Fruit fly (Drosophila melanogaster) whole organism, embryonic: ENCODE data around the gene papi.

Experiments
- ATbp ChIP-seq: fragments of 200-800 bp; sonication (Bioruptor generic); optimal IDR thresholded peaks from 2 replicates; lab custom pipeline; 2017; ENCODE audit warnings: missing biosample characterization, mild to moderate bottlenecking, missing genetic modification characterization, missing genetic modification reagents
- Bgb ChIP-seq: fragments of 200-800 bp; sonication (Bioruptor generic); IDR thresholded peaks from 2 replicates; pipeline ENCODE4 v1.3.6; 2022; ENCODE audit warnings: missing biosample characterization, missing genetic modification characterization; ENCODE audit not compliant: partially characterized antibody
- CG10321 ChIP-seq: fragments of 200-800 bp; sonication (Bioruptor generic); IDR thresholded peaks from 2 replicates; pipeline ENCODE4 v1.3.6; 2022; ENCODE audit warnings: missing biosample characterization, missing genetic modification characterization
- CG10565 ChIP-seq: fragments of 200-800 bp; sonication (Bioruptor generic); optimal IDR thresholded peaks from 3 replicates; lab custom pipeline; 2016; ENCODE audit warnings: missing biosample characterization, mild to moderate bottlenecking, missing genetic modification characterization
- CG11093 ChIP-seq: fragments of 200-800 bp; sonication (Bioruptor generic); IDR thresholded peaks from 3 replicates; pipeline ENCODE4 v1.3.6; 2022; ENCODE audit warnings: missing biosample characterization, missing genetic modification characterization
- CG11456 ChIP-seq: fragments of 200-800 bp; sonication (Bioruptor generic); IDR thresholded peaks from 3 replicates; pipeline ENCODE4 v1.3.6; 2022; ENCODE audit warnings: missing biosample characterization, missing genetic modification characterization
- CG11560 ChIP-seq: fragments of 200-800 bp; sonication (Bioruptor generic); IDR thresholded peaks from 3 replicates; pipeline ENCODE4 v1.3.6; 2022; ENCODE audit warnings: missing biosample characterization, missing genetic modification characterization
- CG12299 ChIP-seq: fragments of 200-800 bp; sonication (Bioruptor generic); optimal IDR thresholded peaks from 2 replicates; lab custom pipeline; 2018; ENCODE audit warnings: missing biosample characterization, mild to moderate bottlenecking, missing genetic modification characterization
- CG14050 ChIP-seq: fragments of 200-800 bp; sonication (Bioruptor generic); IDR thresholded peaks from 3 replicates; pipeline ENCODE4 v1.3.6; 2022; ENCODE audit warnings: missing biosample characterization, missing genetic modification characterization
- CG14860 ChIP-seq: fragments of 200-800 bp; sonication (Bioruptor generic); IDR thresholded peaks from 3 replicates; pipeline ENCODE4 v1.3.6; 2022; ENCODE audit warnings: missing biosample characterization, missing genetic modification characterization; ENCODE audit not compliant: partially characterized antibody
- CG15011 ChIP-seq: fragments of 200-800 bp; sonication (Bioruptor generic); optimal IDR thresholded peaks from 3 replicates; lab custom pipeline; 2018; ENCODE audit warnings: missing biosample characterization, mild to moderate bottlenecking, missing genetic modification characterization
- CG18764 ChIP-seq: fragments of 200-800 bp; sonication (Bioruptor generic); optimal IDR thresholded peaks from 3 replicates; lab custom pipeline; 2016; ENCODE audit warnings: missing biosample characterization, missing genetic modification characterization
- CG30403 ChIP-seq: fragments of 200-800 bp; sonication (Bioruptor generic); optimal IDR thresholded peaks from 3 replicates; lab custom pipeline; 2016; ENCODE audit warnings: missing biosample characterization, missing genetic modification characterization
- CG30431 ChIP-seq: fragments of 200-800 bp; sonication (Bioruptor generic); optimal IDR thresholded peaks from 2 replicates; lab custom pipeline; 2017; ENCODE audit warnings: missing biosample characterization, missing genetic modification characterization
- CG34376 ChIP-seq: fragments of 200-800 bp; sonication (Bioruptor generic); optimal IDR thresholded peaks from 2 replicates; lab custom pipeline; 2018; ENCODE audit warnings: missing biosample characterization, mild to moderate bottlenecking, missing genetic modification characterization
- CG4617 ChIP-seq: fragments of 200-800 bp; sonication (Bioruptor generic); optimal IDR thresholded peaks from 3 replicates; lab custom pipeline; 2016; ENCODE audit warnings: missing biosample characterization, missing genetic modification characterization, borderline replicate concordance
- CG4854 ChIP-seq: fragments of 200-800 bp; sonication (Bioruptor generic); optimal IDR thresholded peaks from 2 replicates; lab custom pipeline; 2016; ENCODE audit warnings: missing biosample characterization, missing genetic modification characterization, inconsistent platforms
- CG7271 ChIP-seq: fragments of 200-800 bp; sonication (Bioruptor generic); optimal IDR thresholded peaks from 2 replicates; lab custom pipeline; 2018; ENCODE audit warnings: missing biosample characterization, mild to moderate bottlenecking, missing genetic modification characterization, moderate library complexity
- CG7839 ChIP-seq: fragments of 200-800 bp; sonication (Bioruptor generic); optimal IDR thresholded peaks from 3 replicates; lab custom pipeline; 2018; ENCODE audit warnings: missing biosample characterization, mild to moderate bottlenecking, missing genetic modification characterization, moderate library complexity
- CG7963 ChIP-seq: fragments of 200-800 bp; sonication (Bioruptor generic); IDR thresholded peaks from 3 replicates; pipeline ENCODE4 v1.3.6; 2022; ENCODE audit warnings: missing biosample characterization, missing genetic modification characterization; ENCODE audit not compliant: partially characterized antibody
- CG8388 ChIP-seq: fragments of 200-800 bp; sonication (Bioruptor generic); optimal IDR thresholded peaks from 2 replicates; lab custom pipeline; 2019; ENCODE audit warnings: missing biosample characterization, mild to moderate bottlenecking, missing genetic modification characterization, moderate library complexity
- CG9609 ChIP-seq: fragments of 200-800 bp; sonication (Bioruptor generic); optimal IDR thresholded peaks from 3 replicates; lab custom pipeline; 2016; ENCODE audit warnings: missing biosample characterization, missing genetic modification characterization
- CkIIα-i1 ChIP-seq: fragments of 200-800 bp; sonication (Bioruptor generic); IDR thresholded peaks from 2 replicates; pipeline ENCODE4 v1.3.6; 2022; ENCODE audit warnings: missing biosample characterization, missing genetic modification characterization
- Deaf1 ChIP-seq: fragments of 200-800 bp; optimal IDR thresholded peaks from 3 replicates; lab custom pipeline; 2019; ENCODE audit warnings: missing biosample characterization, mild to moderate bottlenecking, missing genetic modification characterization, moderate library complexity
- Dll ChIP-seq: fragments of 200-800 bp; sonication (Bioruptor generic); IDR thresholded peaks from 4 replicates; pipeline ENCODE4 v1.3.6; 2022; ENCODE audit warnings: missing biosample characterization, missing genetic modification characterization; ENCODE audit not compliant: partially characterized antibody
- Doc3 ChIP-seq: fragments of 200-800 bp; sonication (Bioruptor generic); IDR thresholded peaks from 3 replicates; pipeline ENCODE4 v1.3.6; 2022; ENCODE audit warnings: missing biosample characterization, missing genetic modification characterization; ENCODE audit not compliant: partially characterized antibody
- E2f1 ChIP-seq: fragments of 200-800 bp; sonication (Bioruptor generic); IDR thresholded peaks from 2 replicates; pipeline ENCODE4 v1.3.6; 2022; ENCODE audit warnings: missing biosample characterization, missing genetic modification characterization
- Elba2 ChIP-seq: fragments of 200-800 bp; sonication (Bioruptor generic); optimal IDR thresholded peaks from 3 replicates; lab custom pipeline; 2016; ENCODE audit warnings: missing biosample characterization, missing genetic modification characterization
- Gsc ChIP-seq: fragments of 200-800 bp; sonication (Bioruptor generic); IDR thresholded peaks from 2 replicates; pipeline ENCODE4 v1.3.6; 2022; ENCODE audit warnings: missing biosample characterization, missing genetic modification characterization
- Gug ChIP-seq: fragments of 200-800 bp; sonication (Bioruptor generic); IDR thresholded peaks from 4 replicates; pipeline ENCODE4 v1.3.6; 2022; ENCODE audit warnings: missing biosample characterization, missing genetic modification characterization
- Jarid2 ChIP-seq: fragments of 200-800 bp; sonication (Bioruptor generic); optimal IDR thresholded peaks from 3 replicates; lab custom pipeline; 2017; ENCODE audit warnings: mild to moderate bottlenecking, missing biosample characterization, missing genetic modification reagents, missing genetic modification characterization
- Mad ChIP-seq: fragments of 200-800 bp; sonication (Bioruptor generic); optimal IDR thresholded peaks from 2 replicates; lab custom pipeline; 2016; ENCODE audit warnings: missing biosample characterization, missing genetic modification characterization
- Max ChIP-seq: fragments of 200-800 bp; sonication (Bioruptor generic); optimal IDR thresholded peaks from 2 replicates; lab custom pipeline; 2016; ENCODE audit warnings: missing biosample characterization, mild to moderate bottlenecking, missing genetic modification characterization
- Oli ChIP-seq: fragments of 200-800 bp; sonication (Bioruptor generic); optimal IDR thresholded peaks from 2 replicates; lab custom pipeline; 2018; ENCODE audit warnings: missing biosample characterization, mild to moderate bottlenecking, missing genetic modification characterization, moderate library complexity
- Six4 ChIP-seq: fragments of 200-800 bp; sonication (Bioruptor generic); optimal IDR thresholded peaks from 2 replicates; lab custom pipeline; 2016; ENCODE audit warnings: missing biosample characterization, missing genetic modification characterization
- bowl ChIP-seq: fragments of 200-800 bp; sonication (Bioruptor generic); IDR thresholded peaks from 2 replicates; pipeline ENCODE4 v1.3.6; 2022; ENCODE audit warnings: missing biosample characterization, missing genetic modification characterization
- chm ChIP-seq: fragments of 200-800 bp; sonication (Bioruptor generic); IDR thresholded peaks from 2 replicates; pipeline ENCODE4 v1.3.6; 2022; ENCODE audit warnings: missing biosample characterization, missing genetic modification characterization
- croc ChIP-seq: fragments of 200-800 bp; sonication (Bioruptor generic); conservative IDR thresholded peaks from 3 replicates; pipeline ENCODE4 v1.3.6; 2022; ENCODE audit warnings: missing biosample characterization, missing genetic modification characterization
- cwo ChIP-seq: fragments of 200-800 bp; sonication (Bioruptor generic); optimal IDR thresholded peaks from 3 replicates; lab custom pipeline; 2017; ENCODE audit warnings: missing biosample characterization, missing genetic modification characterization, mild to moderate bottlenecking, moderate library complexity, missing genetic modification reagents
- dati ChIP-seq: fragments of 200-800 bp; sonication (Bioruptor generic); IDR thresholded peaks from 2 replicates; pipeline ENCODE4 v1.3.6; 2022; ENCODE audit warnings: missing biosample characterization, missing genetic modification characterization
- disco-r ChIP-seq: fragments of 200-800 bp; sonication (Bioruptor generic); optimal IDR thresholded peaks from 2 replicates; lab custom pipeline; 2016; ENCODE audit warnings: missing biosample characterization, missing genetic modification characterization
- gcm ChIP-seq: fragments of 200-800 bp; sonication (Bioruptor generic); optimal IDR thresholded peaks from 2 replicates; lab custom pipeline; 2019; ENCODE audit warnings: missing biosample characterization, mild to moderate bottlenecking, missing genetic modification characterization, moderate library complexity
- gsb ChIP-seq: fragments of 200-800 bp; sonication (Bioruptor generic); IDR thresholded peaks from 2 replicates; pipeline ENCODE4 v1.3.6; 2022; ENCODE audit warnings: missing biosample characterization, missing genetic modification characterization
- gt ChIP-seq: fragments of 200-800 bp; sonication (Bioruptor generic); IDR thresholded peaks from 2 replicates; pipeline ENCODE4 v1.3.6; 2022; ENCODE audit warnings: missing biosample characterization, missing genetic modification characterization
- hb ChIP-seq: fragments of 200-800 bp; sonication (Bioruptor generic); IDR thresholded peaks from 3 replicates; pipeline ENCODE4 v1.3.6; 2022; ENCODE audit warnings: missing biosample characterization, missing genetic modification characterization; ENCODE audit not compliant: partially characterized antibody
- jing ChIP-seq: fragments of 200-800 bp; sonication (Bioruptor generic); optimal IDR thresholded peaks from 2 replicates; lab custom pipeline; 2018; ENCODE audit warnings: missing biosample characterization, mild to moderate bottlenecking, missing genetic modification characterization
- lov ChIP-seq, 2 experiments: fragments of 200-800 bp in 1 of 2; fragments of >200 bp in 1 of 2; sonication (Bioruptor generic) in 1 of 2; IDR thresholded peaks in 1 of 2; optimal IDR thresholded peaks in 1 of 2; 2 replicates in 1 of 2; 3 replicates in 1 of 2; pipeline versions ENCODE4 v1.3.6 to Lab custom; 2017 to 2022; ENCODE audit warnings: missing biosample characterization in 1 of 2, missing genetic modification characterization in 1 of 2
- otp ChIP-seq: fragments of 200-800 bp; sonication (Bioruptor generic); IDR thresholded peaks from 3 replicates; pipeline ENCODE4, ENCODE4 v1.3.6; 2022; ENCODE audit warnings: missing biosample characterization, missing genetic modification characterization
- ttk ChIP-seq: fragments of 200-800 bp; sonication (Bioruptor generic); IDR thresholded peaks from 2 replicates; pipeline ENCODE4 v2.1.2; 2022; ENCODE audit warnings: missing biosample characterization, missing genetic modification characterization

Gene papi

dm6 chr2L:2182735-2183340 lies 37.7 kb upstream of the papi start (continued):
- TF ChIP-seq Gsc (GFP tag; lab: Robert Waterston, UW) (no peak), cwo (GFP tag; lab: Kevin White, UChicago) (no peak), Six4 (GFP tag; lab: Kevin White, UChicago) (no peak), Bgb (GFP tag; lab: Robert Waterston, UW) (no peak), CG7271 (no peak), gt (peak; percentile 68; the same call in 1 of the 2 replicates), CG11560 (tag; lab: Robert Waterston, UW) (no peak), CG4854 (GFP tag; lab: Kevin White, UChicago) (no peak), CG10321 (GFP tag; lab: Robert Waterston, UW) (no peak), CG4617 (peak; percentile 31), CG14050 (GFP tag; lab: Robert Waterston, UW) (no peak), CG8388 (peak; percentile 54), CG7963 (no peak), Jarid2 (no peak), lov (optimal IDR thresholded peaks at IDR 0.05; lab: Kevin White, UChicago) (no peak), lov (GFP tag; IDR thresholded peaks at IDR 0.05; lab: Robert Waterston, UW) (peak; percentile 73; the same call in 1 of the 3 replicates), ATbp (no peak), dati (GFP tag; lab: Robert Waterston, UW) (no peak), CG14860 (GFP tag; lab: Robert Waterston, UW) (no peak), Gug (GFP tag; lab: Robert Waterston, UW) (peak; percentile 63; the same call in 2 of the 4 replicates), CG7839 (tag; lab: Kevin White, UChicago) (peak; percentile 67), CG30431 (GFP tag; lab: Kevin White, UChicago) (peak; percentile 85), hb (GFP tag; lab: Robert Waterston, UW) (no peak), CG12299 (tag; lab: Kevin White, UChicago) (no peak), Oli (tag; lab: Kevin White, UChicago) (peak; percentile 62), E2f1 (GFP tag; lab: Robert Waterston, UW) (peak; percentile 28; the same call in 1 of the 2 replicates), jing (peak; percentile 36), Deaf1 (tag; lab: Kevin White, UChicago) (no peak), gcm (GFP tag; lab: Kevin White, UChicago) (peak; percentile 75), Elba2 (GFP tag; lab: Kevin White, UChicago) (peak; percentile 56), CG18764 (GFP tag; lab: Kevin White, UChicago) (peak; percentile 35), bowl (GFP tag; lab: Robert Waterston, UW) (no peak), croc (peak; percentile 71), CG10565 (peak; percentile 8), CG9609 (GFP tag; lab: Kevin White, UChicago) (peak; percentile 54), CG15011 (GFP tag; lab: Kevin White, UChicago) (no peak), CG30403 (peak; percentile 21), otp (GFP tag; lab: Robert Waterston, UW) (peak; percentile 86), CkIIα-i1 (GFP tag; lab: Robert Waterston, UW) (no peak), Doc3 (GFP tag; lab: Robert Waterston, UW) (no peak), CG34376 (GFP tag; lab: Kevin White, UChicago) (no peak), Max (GFP tag; lab: Kevin White, UChicago) (peak; percentile 38), Mad (peak; percentile 22), Dll (GFP tag; lab: Robert Waterston, UW) (no peak), CG11093 (GFP tag; lab: Robert Waterston, UW) (peak; percentile 50; the same call in 2 of the 3 replicates), disco-r (GFP tag; lab: Kevin White, UChicago) (no peak), ttk (GFP tag; lab: Robert Waterston, UW) (no peak), chm (GFP tag; lab: Robert Waterston, UW) (peak; percentile 81; the same call in 1 of the 2 replicates), gsb (GFP tag; lab: Robert Waterston, UW) (no peak), CG11456 (GFP tag; lab: Robert Waterston, UW) (no peak)
